Worm (Caenorhabditis elegans): ENCODE results near the gene K03H6.5.

DNA sequence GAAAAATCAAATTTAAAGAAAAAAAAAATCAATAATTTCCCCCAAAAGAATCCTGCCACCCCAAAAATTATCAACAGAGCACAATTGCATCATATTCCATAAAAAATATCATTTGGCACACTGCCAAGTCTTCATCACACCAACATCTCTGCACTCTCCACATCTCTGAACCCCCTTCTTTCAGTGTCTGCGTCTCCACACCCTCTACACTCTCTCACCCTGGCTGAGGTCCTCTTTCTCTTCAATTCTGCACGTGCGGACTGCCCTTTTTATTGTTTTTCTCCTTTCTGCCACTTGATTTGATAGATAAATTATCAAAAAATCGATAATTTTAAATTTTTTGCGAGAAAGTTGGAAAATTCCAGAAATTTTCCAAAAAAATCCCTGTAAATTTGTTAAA, 38.8 kb downstream of the K03H6.5 start, which contains the start of gene hxk-3:
- TF ChIP-seq him-1 (tag; optimal IDR thresholded peaks at IDR 0.05) (no peak), W03F9.2 (tag; optimal IDR thresholded peaks at IDR 0.05) (no peak)
